Fruit fly (Drosophila melanogaster): ENCODE data around the gene orb2.

The orb2 gene

dm6 chr3L:8931916-8932315 is 22.3 kb downstream of the orb2 start (continued):
- no peak for TF ChIP-seq dan (GFP tag; IDR thresholded peaks at IDR 0.05)
- no peak for TF ChIP-seq tna (GFP tag; IDR thresholded peaks at IDR 0.05; ENCODE audit: partially characterized antibody)
- TF ChIP-seq Xrp1 (GFP tag; IDR thresholded peaks at IDR 0.05) = no peak
- TF ChIP-seq wek (GFP tag; optimal IDR thresholded peaks at IDR 0.05) = no peak
- TF ChIP-seq CG15011 (GFP tag; optimal IDR thresholded peaks at IDR 0.05) = no peak
- no peak for TF ChIP-seq CG8089 (GFP tag; optimal IDR thresholded peaks at IDR 0.05)
- no peak for TF ChIP-seq CG8388 (GFP tag; optimal IDR thresholded peaks at IDR 0.05)
- no peak for TF ChIP-seq CG1602 (GFP tag; optimal IDR thresholded peaks at IDR 0.05)
- TF ChIP-seq CG9437 (GFP tag; optimal IDR thresholded peaks at IDR 0.05) = no peak
- no peak for TF ChIP-seq CG11723 (GFP tag; optimal IDR thresholded peaks at IDR 0.05)
- TF ChIP-seq Side (GFP tag; optimal IDR thresholded peaks at IDR 0.05) = no peak
- no peak for TF ChIP-seq ranshi (GFP tag; IDR thresholded peaks at IDR 0.05)
- TF ChIP-seq slp2 (GFP tag; optimal IDR thresholded peaks at IDR 0.05) = no peak
- TF ChIP-seq ro (GFP tag; IDR thresholded peaks at IDR 0.05) = no peak
- no peak for TF ChIP-seq gcm2 (GFP tag; optimal IDR thresholded peaks at IDR 0.05)
- TF ChIP-seq CG3407 (GFP tag; optimal IDR thresholded peaks at IDR 0.05) = no peak
- TF ChIP-seq E2f1 (GFP tag; IDR thresholded peaks at IDR 0.05) = no peak
- no peak for TF ChIP-seq CG11456 (GFP tag; IDR thresholded peaks at IDR 0.05)
- TF ChIP-seq Med (GFP tag) = no peak
- TF ChIP-seq HmgZ (tag; optimal IDR thresholded peaks at IDR 0.05) = no peak
- TF ChIP-seq CG15269 (tag; optimal IDR thresholded peaks at IDR 0.05) = peak; percentile 13
- TF ChIP-seq MESR4 (GFP tag; optimal IDR thresholded peaks at IDR 0.05) = no peak
- TF ChIP-seq Hr3 (GFP tag; optimal IDR thresholded peaks at IDR 0.05) = no peak
- no peak for TF ChIP-seq CG7839 (tag; optimal IDR thresholded peaks at IDR 0.05)
- TF ChIP-seq jumu (GFP tag; optimal IDR thresholded peaks at IDR 0.05) = no peak
- no peak for TF ChIP-seq tgo (GFP tag; IDR thresholded peaks at IDR 0.05)
- no peak for TF ChIP-seq CG9727 (GFP tag; optimal IDR thresholded peaks at IDR 0.05)
- TF ChIP-seq toy (GFP tag; IDR thresholded peaks at IDR 0.05) = no peak
- no peak for TF ChIP-seq jing (GFP tag; optimal IDR thresholded peaks at IDR 0.05)
- TF ChIP-seq ATbp (GFP tag; optimal IDR thresholded peaks at IDR 0.05) = no peak
- no peak for TF ChIP-seq CG13775 (GFP tag; optimal IDR thresholded peaks at IDR 0.05)
- TF ChIP-seq en (GFP tag; optimal IDR thresholded peaks at IDR 0.05) = no peak
- TF ChIP-seq tap (tag; optimal IDR thresholded peaks at IDR 0.05) = no peak
- TF ChIP-seq sima (GFP tag; optimal IDR thresholded peaks at IDR 0.05) = no peak
- TF ChIP-seq fd3F (GFP tag; optimal IDR thresholded peaks at IDR 0.05) = no peak
- TF ChIP-seq CG8944 (GFP tag; optimal IDR thresholded peaks at IDR 0.05) = no peak
- TF ChIP-seq Drgx (GFP tag; IDR thresholded peaks at IDR 0.05) = no peak
- no peak for TF ChIP-seq chn (GFP tag; optimal IDR thresholded peaks at IDR 0.05)
- TF ChIP-seq CG15479 (GFP tag; optimal IDR thresholded peaks at IDR 0.05) = no peak
- no peak for TF ChIP-seq CG8765 (GFP tag; IDR thresholded peaks at IDR 0.05)
- TF ChIP-seq CoRest (tag; optimal IDR thresholded peaks at IDR 0.05) = no peak
- TF ChIP-seq CG2120 (GFP tag; optimal IDR thresholded peaks at IDR 0.05) = no peak
- no peak for TF ChIP-seq BEAF-32 (GFP tag; optimal IDR thresholded peaks at IDR 0.05)
- TF ChIP-seq CG6813 (GFP tag; optimal IDR thresholded peaks at IDR 0.05) = peak; percentile 13
- no peak for TF ChIP-seq hkb (optimal IDR thresholded peaks at IDR 0.05)
- TF ChIP-seq hkb (GFP tag; IDR thresholded peaks at IDR 0.05) = 0 out of 2 replicates have a peak, but pooled peaks have one; percentile 22
- TF ChIP-seq CG2129 (GFP tag; IDR thresholded peaks at IDR 0.05; ENCODE audit: partially characterized antibody) = no peak
- TF ChIP-seq Poxn (GFP tag; IDR thresholded peaks at IDR 0.05) = no peak
- TF ChIP-seq CG4820 (GFP tag; optimal IDR thresholded peaks at IDR 0.05) = no peak
- TF ChIP-seq GATAe (GFP tag; conservative IDR thresholded peaks at IDR 0.05) = no peak
- no peak for TF ChIP-seq Ravus (GFP tag; IDR thresholded peaks at IDR 0.05)
- TF ChIP-seq croc (GFP tag; conservative IDR thresholded peaks at IDR 0.05) = no peak
- no peak for TF ChIP-seq unpg (GFP tag; optimal IDR thresholded peaks at IDR 0.05)

Measured in whole organism, embryonic.